Fruit fly (Drosophila melanogaster) whole organism, prepupa: ENCODE measurements around the gene CG15153.

Experiments used
- Met ChIP-seq: fragments of 200-800 bp; sonication (Bioruptor generic); optimal IDR thresholded peaks from 3 replicates; lab custom pipeline; 2016; ENCODE audit warnings: missing biosample characterization, missing genetic modification characterization
- OdsH ChIP-seq: fragments of 200-800 bp; sonication (Bioruptor generic); optimal IDR thresholded peaks from 3 replicates; lab custom pipeline; 2016; ENCODE audit warnings: missing biosample characterization, missing genetic modification characterization

DNA sequence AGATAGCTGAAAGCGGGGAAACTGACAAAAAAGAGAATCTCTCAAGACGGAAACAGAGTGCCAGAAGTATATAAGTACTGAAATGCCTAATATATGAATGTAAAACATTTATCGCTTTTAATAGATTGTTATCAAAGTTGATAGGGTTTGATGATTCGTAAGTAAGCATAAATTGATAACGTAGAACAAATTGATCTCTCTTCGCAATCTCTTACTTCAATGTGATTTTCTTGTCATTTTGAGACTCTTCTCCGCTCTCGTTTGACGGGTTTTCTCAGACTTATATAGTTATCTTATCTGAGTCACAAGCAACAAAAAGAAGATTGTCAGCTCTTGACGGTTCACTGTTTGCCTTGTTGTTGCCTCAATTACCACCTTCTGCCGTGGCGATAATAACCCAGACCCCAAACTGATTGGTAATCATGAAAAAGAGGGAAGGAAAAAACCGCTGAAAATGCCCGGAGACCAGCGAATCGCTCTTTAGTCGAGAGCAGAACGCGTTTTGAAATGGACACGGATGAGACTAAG is 22.2 kb upstream of the CG15153 start, which contains the start of gene CG15152:
- TF ChIP-seq OdsH (GFP tag; lab: Kevin White, UChicago) (no peak), Met (GFP tag; lab: Kevin White, UChicago) (no peak)
